Worm (Caenorhabditis elegans): ENCODE results near the gene cyld-1.

cyld-1 gene

DNA sequence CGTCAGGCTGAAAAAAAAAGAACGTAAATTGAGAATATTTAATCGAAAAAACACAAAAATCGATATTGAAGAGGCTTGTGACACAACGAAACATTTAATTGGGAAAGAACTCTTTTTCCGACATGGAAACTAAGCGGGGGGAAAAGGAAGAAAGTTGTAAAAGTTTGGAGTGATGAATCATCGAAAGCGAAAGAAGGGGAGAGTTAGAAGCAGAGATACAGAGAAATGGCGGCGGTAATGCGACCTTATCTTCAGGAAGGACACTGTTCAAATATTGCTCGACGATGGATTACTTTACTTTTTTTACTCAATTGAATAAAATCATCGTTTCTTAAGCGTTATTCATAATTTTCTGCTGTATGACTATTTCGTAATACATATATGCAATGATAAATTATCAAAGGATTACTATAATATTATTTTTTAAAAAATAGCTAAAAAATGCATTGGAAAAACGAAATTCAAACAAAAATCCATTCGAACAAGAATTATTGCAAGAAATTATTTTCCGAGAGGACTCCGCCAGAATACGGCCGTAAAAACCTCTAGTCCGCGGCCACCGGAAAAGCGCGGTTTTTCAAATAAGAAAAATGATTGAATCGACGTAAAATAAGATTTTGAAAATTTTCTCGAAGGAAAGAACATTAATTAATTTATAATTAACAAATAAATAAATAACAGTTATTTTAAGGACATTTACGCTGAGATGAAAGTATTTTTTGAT lies 42.5 kb downstream of the cyld-1 start, which contains the start of gene dhhc-4:
dhhc-4 (minus strand) TSS at position 13 of the 724 bp plus-strand sequence.
- no peak for TF ChIP-seq nhr-77 (tag; optimal IDR thresholded peaks at IDR 0.05)
- peak; percentile 95 for TF ChIP-seq egl-13 (tag; optimal IDR thresholded peaks at IDR 0.05)
- TF ChIP-seq unc-30 (tag; optimal IDR thresholded peaks at IDR 0.05): no peak
- TF ChIP-seq aha-1 (tag; optimal IDR thresholded peaks at IDR 0.05): no peak
- TF ChIP-seq elt-3 (tag; optimal IDR thresholded peaks at IDR 0.05): no peak
- TF ChIP-seq tlp-1 (tag; optimal IDR thresholded peaks at IDR 0.05): no peak
- TF ChIP-seq xbp-1 (tag; optimal IDR thresholded peaks at IDR 0.05): peak; percentile 90
- peak; percentile 82 for TF ChIP-seq sup-37 (GFP tag; optimal IDR thresholded peaks at IDR 0.05)
- TF ChIP-seq lin-15B (tag; optimal IDR thresholded peaks at IDR 0.05): peak; percentile 37
- TF ChIP-seq nhr-11 (tag; optimal IDR thresholded peaks at IDR 0.05): no peak
- peak; percentile 78 for TF ChIP-seq ceh-88 (GFP tag; IDR thresholded peaks at IDR 0.05)
- no peak for TF ChIP-seq zag-1 (tag; optimal IDR thresholded peaks at IDR 0.05)
- TF ChIP-seq jun-1 (tag; optimal IDR thresholded peaks at IDR 0.05): no peak
- TF ChIP-seq Y116A8C.19 (tag; optimal IDR thresholded peaks at IDR 0.05; ENCODE audit: borderline replicate concordance): peak; percentile 73
- TF ChIP-seq zip-4 (GFP tag; optimal IDR thresholded peaks at IDR 0.05): peak; percentile 84
- no peak for TF ChIP-seq hpl-2 (GFP tag; optimal IDR thresholded peaks at IDR 0.05)
- TF ChIP-seq snu-23 (GFP tag; optimal IDR thresholded peaks at IDR 0.05): peak; percentile 77
- TF ChIP-seq nhr-20 (tag; optimal IDR thresholded peaks at IDR 0.05): peak; percentile 85
- TF ChIP-seq egl-27 (tag; optimal IDR thresholded peaks at IDR 0.05): no peak
- peak; percentile 83 for TF ChIP-seq unc-86 (tag; optimal IDR thresholded peaks at IDR 0.05)
- TF ChIP-seq dsc-1 (tag; optimal IDR thresholded peaks at IDR 0.05): peak; percentile 94
- TF ChIP-seq nhr-47 (tag; optimal IDR thresholded peaks at IDR 0.05): peak; percentile 95
- TF ChIP-seq lin-14 (GFP tag; optimal IDR thresholded peaks at IDR 0.05): peak; percentile 84
- TF ChIP-seq elt-2 (tag; optimal IDR thresholded peaks at IDR 0.05): peak; percentile 72
- peak; percentile 87 for TF ChIP-seq ceh-8 (GFP tag; optimal IDR thresholded peaks at IDR 0.05)
- peak; percentile 84 for TF ChIP-seq C04F5.9 (tag; optimal IDR thresholded peaks at IDR 0.05)
- TF ChIP-seq pqm-1 (tag; optimal IDR thresholded peaks at IDR 0.05): no peak
- TF ChIP-seq fkh-8 (tag; optimal IDR thresholded peaks at IDR 0.05): peak; percentile 85
- TF ChIP-seq sox-4 (tag; optimal IDR thresholded peaks at IDR 0.05): peak; percentile 91
- TF ChIP-seq efl-1 (optimal IDR thresholded peaks at IDR 0.05): peak; percentile 88 to 94
- peak; percentile 93 to 99 for TF ChIP-seq efl-1 (GFP tag; optimal IDR thresholded peaks at IDR 0.05 in 1 of 2)
- TF ChIP-seq hlh-4 (tag; optimal IDR thresholded peaks at IDR 0.05): peak; percentile 85
- no peak for TF ChIP-seq nhr-237 (tag; optimal IDR thresholded peaks at IDR 0.05)
- TF ChIP-seq sptf-1 (tag; optimal IDR thresholded peaks at IDR 0.05): no peak
- peak; percentile 0 for TF ChIP-seq F16B12.6 (tag; optimal IDR thresholded peaks at IDR 0.05)
- TF ChIP-seq lin-39 (tag; optimal IDR thresholded peaks at IDR 0.05): peak; percentile 86
- TF ChIP-seq aly-2 (tag; optimal IDR thresholded peaks at IDR 0.05): peak; percentile 13
- TF ChIP-seq ztf-4 (tag; optimal IDR thresholded peaks at IDR 0.05): no peak
- TF ChIP-seq pag-3 (tag; optimal IDR thresholded peaks at IDR 0.05; ENCODE audit: borderline replicate concordance, insufficient read depth): no peak
- TF ChIP-seq mep-1 (tag; optimal IDR thresholded peaks at IDR 0.05): peak; percentile 52
- peak; percentile 94 for TF ChIP-seq nhr-71 (tag; optimal IDR thresholded peaks at IDR 0.05)
- peak; percentile 78 for TF ChIP-seq hlh-17 (GFP tag; optimal IDR thresholded peaks at IDR 0.05; ENCODE audit: borderline replicate concordance)
- TF ChIP-seq ces-1 (GFP tag; optimal IDR thresholded peaks at IDR 0.05): no peak
- peak; percentile 82 for TF ChIP-seq isw-1 (GFP tag; IDR thresholded peaks at IDR 0.05)
- TF ChIP-seq fkh-10 (GFP tag; optimal IDR thresholded peaks at IDR 0.05): no peak
- peak; percentile 99 for TF ChIP-seq rnt-1 (tag; optimal IDR thresholded peaks at IDR 0.05)
- TF ChIP-seq ceh-90 (tag; optimal IDR thresholded peaks at IDR 0.05): peak; percentile 97
- TF ChIP-seq fkh-4 (tag; optimal IDR thresholded peaks at IDR 0.05; ENCODE audit: borderline replicate concordance): peak; percentile 97
- TF ChIP-seq nhr-85 (tag): peak; percentile 92
- TF ChIP-seq snpc-4 (tag; optimal IDR thresholded peaks at IDR 0.05): peak; percentile 28
- TF ChIP-seq lin-13 (GFP tag; optimal IDR thresholded peaks at IDR 0.05): no peak
- TF ChIP-seq unc-130 (tag; optimal IDR thresholded peaks at IDR 0.05): peak; percentile 28
